Fruit fly (Drosophila melanogaster): Measurements from ENCODE around the gene CG42245.
A peak's percentile ranks its signal among the peaks of the same experiment; 100 is the strongest.

CG42245 gene

DNA sequence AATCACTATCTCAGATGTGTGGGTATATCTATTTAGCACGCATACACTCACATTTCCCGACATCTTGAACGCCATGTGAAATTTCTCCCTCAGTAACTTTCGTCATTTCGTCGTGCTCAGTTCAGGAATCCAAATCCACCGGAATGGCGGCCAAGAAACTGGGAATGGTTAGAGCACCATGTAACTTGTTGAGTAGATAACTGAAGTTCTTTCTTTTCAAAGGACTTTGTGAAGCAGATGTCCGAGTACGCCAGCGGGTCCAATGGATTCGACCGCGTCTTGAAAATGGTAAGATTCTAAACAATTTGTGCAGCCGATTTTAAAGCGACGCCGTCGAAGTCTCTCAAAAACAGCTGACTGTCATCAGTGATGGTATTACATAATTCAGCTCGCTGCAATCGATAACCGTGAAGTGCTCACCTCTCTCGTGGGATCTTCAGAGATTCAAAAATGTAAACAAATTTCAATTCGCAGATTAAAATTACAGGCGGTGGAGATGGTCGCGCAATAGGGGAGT, 32.2 kb upstream of the CG42245 start, which contains the start of the genes CG16985 and CG12182 (continued):
- TF ChIP-seq Bgb (GFP tag; IDR thresholded peaks at IDR 0.05; ENCODE audit: partially characterized antibody) (peak; percentile 44), sim (GFP tag; IDR thresholded peaks at IDR 0.05) (no peak), CG34422 (GFP tag; IDR thresholded peaks at IDR 0.05) (peak; percentile 55; the same call in 1 of the 3 replicates), CG13624 (GFP tag; optimal IDR thresholded peaks at IDR 0.05) (peak; percentile 21), CG13287 (GFP tag; IDR thresholded peaks at IDR 0.05; ENCODE audit: partially characterized antibody) (peak; percentile 46; the same call in 1 of the 2 replicates), wdn (GFP tag; IDR thresholded peaks at IDR 0.05) (no peak), sob (GFP tag; IDR thresholded peaks at IDR 0.05) (0 out of 2 replicates have a peak, but pooled peaks have one; percentile 32), Dll (GFP tag; IDR thresholded peaks at IDR 0.05; ENCODE audit: partially characterized antibody) (peak; percentile 43; the same call in 1 of the 4 replicates), CG15479 (GFP tag; optimal IDR thresholded peaks at IDR 0.05) (no peak), amos (GFP tag; IDR thresholded peaks at IDR 0.05; ENCODE audit: partially characterized antibody) (peak; percentile 48), Mad (GFP tag; optimal IDR thresholded peaks at IDR 0.05) (no peak), Ets97D (GFP tag; optimal IDR thresholded peaks at IDR 0.05) (no peak), toy (GFP tag; IDR thresholded peaks at IDR 0.05) (no peak), pb (GFP tag; optimal IDR thresholded peaks at IDR 0.05) (no peak), ato (GFP tag; IDR thresholded peaks at IDR 0.05; ENCODE audit: partially characterized antibody) (peak; percentile 69), Meics (GFP tag; optimal IDR thresholded peaks at IDR 0.05) (no peak), Jarid2 (GFP tag; optimal IDR thresholded peaks at IDR 0.05) (peak; percentile 8), CG11695 (GFP tag; IDR thresholded peaks at IDR 0.05) (no peak), MBD-R2 (GFP tag; IDR thresholded peaks at IDR 0.05) (peak; percentile 77), crp (GFP tag; optimal IDR thresholded peaks at IDR 0.05) (peak; percentile 1 to 86), CG9437 (GFP tag; optimal IDR thresholded peaks at IDR 0.05) (no peak), CG3838 (GFP tag; optimal IDR thresholded peaks at IDR 0.05) (no peak), Sin3A (optimal IDR thresholded peaks at IDR 0.05) (peak; percentile 21), CG12942 (GFP tag; optimal IDR thresholded peaks at IDR 0.05) (no peak), MESR4 (GFP tag; optimal IDR thresholded peaks at IDR 0.05) (peak; percentile 46), CG2202 (tag; optimal IDR thresholded peaks at IDR 0.05) (no peak), mam (GFP tag; optimal IDR thresholded peaks at IDR 0.05) (no peak), Myb (GFP tag; optimal IDR thresholded peaks at IDR 0.05) (peak; percentile 78), cg (GFP tag; optimal IDR thresholded peaks at IDR 0.05) (peak; percentile 57), Doc3 (GFP tag; IDR thresholded peaks at IDR 0.05; ENCODE audit: partially characterized antibody) (peak; percentile 40; the same call in 1 of the 3 replicates), sens (GFP tag) (peak; percentile 25), Opbp (GFP tag; IDR thresholded peaks at IDR 0.05; ENCODE audit: partially characterized antibody) (peak; percentile 69; the same call in 2 of the 3 replicates), Camta (GFP tag; optimal IDR thresholded peaks at IDR 0.05) (no peak), Dp (GFP tag; optimal IDR thresholded peaks at IDR 0.05) (peak; percentile 62), zf30C (GFP tag; optimal IDR thresholded peaks at IDR 0.05) (no peak), nerfin-2 (GFP tag; IDR thresholded peaks at IDR 0.05; ENCODE audit: partially characterized antibody) (peak; percentile 29; the same call in 1 of the 2 replicates), CG31388 (GFP tag; optimal IDR thresholded peaks at IDR 0.05) (no peak), Hey (tag; optimal IDR thresholded peaks at IDR 0.05) (no peak), CG11560 (tag; IDR thresholded peaks at IDR 0.05) (no peak), seq (GFP tag; IDR thresholded peaks at IDR 0.05) (no peak), CG16813 (GFP tag; IDR thresholded peaks at IDR 0.05; ENCODE audit: partially characterized antibody) (peak; percentile 34; the same call in 1 of the 3 replicates), CG11398 (GFP tag; optimal IDR thresholded peaks at IDR 0.05) (no peak), CG14710 (tag; optimal IDR thresholded peaks at IDR 0.05) (peak; percentile 7), CG6254 (GFP tag; optimal IDR thresholded peaks at IDR 0.05) (no peak), CG7357 (GFP tag; IDR thresholded peaks at IDR 0.05) (0 out of 3 replicates have a peak, but pooled peaks have one; percentile 19), slbo (GFP tag; IDR thresholded peaks at IDR 0.05) (0 out of 2 replicates have a peak, but pooled peaks have one; percentile 31), CG15073 (GFP tag; optimal IDR thresholded peaks at IDR 0.05) (no peak), CG3995 (GFP tag; optimal IDR thresholded peaks at IDR 0.05) (no peak), CG3065 (GFP tag; optimal IDR thresholded peaks at IDR 0.05) (no peak), fd102C (GFP tag; optimal IDR thresholded peaks at IDR 0.05) (no peak)
